Worm (Caenorhabditis elegans) whole organism, L4 larva: ENCODE data around the gene Y48A6C.4.

Experiments used
- F44E2.7 ChIP-seq: fragments of 200-800 bp; sonication (Bioruptor generic); IDR thresholded peaks from 2 replicates; pipeline ENCODE4 v2.1.2; 2022; ENCODE audit warnings: missing genetic modification characterization, missing compliant biosample characterization
- lsy-2 ChIP-seq, 2 experiments: fragments of 150-350 bp in 1 of 2; sonication (generic microtip) in 1 of 2; optimal IDR thresholded peaks; 2 replicates each; lab custom pipeline; 2014 to 2017; ENCODE audit warnings: missing biosample characterization in 2 of 2, missing genetic modification characterization in 2 of 2

DNA sequence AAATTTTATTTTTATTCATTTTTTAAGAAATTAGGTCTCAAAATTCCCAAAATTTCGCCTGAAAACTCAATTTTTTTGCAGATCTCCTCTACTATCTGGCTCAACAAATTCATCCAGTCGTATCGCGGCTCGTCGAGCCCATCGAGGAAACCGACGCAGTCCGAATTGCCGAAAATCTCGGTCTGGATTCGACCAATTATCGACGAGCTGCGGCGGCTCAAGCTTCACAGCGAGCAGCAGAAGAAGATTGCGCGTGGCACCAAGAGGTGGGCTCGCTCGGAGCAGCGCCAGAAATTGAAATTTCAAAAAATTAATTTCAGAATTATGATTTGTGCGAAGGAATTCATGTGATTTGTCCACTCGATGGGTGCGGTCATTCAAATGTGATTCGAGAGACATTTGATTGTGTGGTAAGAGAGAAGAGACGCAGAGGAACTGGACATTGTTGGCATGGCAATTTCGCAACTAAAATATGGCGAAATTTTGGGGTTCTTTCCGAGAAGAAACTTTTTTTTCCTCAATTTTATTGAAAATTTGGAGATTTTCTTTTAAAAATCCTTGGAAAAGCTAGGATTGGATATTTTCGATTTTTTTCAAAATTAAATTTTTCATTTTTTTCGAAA is 29.8 kb downstream of the Y48A6C.4 start:
- TF ChIP-seq F44E2.7 (GFP tag; lab: Robert Waterston, UW): no peak
- TF ChIP-seq lsy-2 (tag; optimal IDR thresholded peaks at IDR 0.05; lab: Kevin White, UChicago): no peak
